Worm (Caenorhabditis elegans) whole organism, young adult: ENCODE data around the gene K10C9.7.

Experiments used
- B0261.1 ChIP-seq: sonication (generic microtip); optimal IDR thresholded peaks from 2 replicates; lab custom pipeline; 2016; ENCODE audit warnings: mild to moderate bottlenecking, missing genetic modification characterization, moderate library complexity, missing compliant biosample characterization
- B0336.3 ChIP-seq: fragments of 200-800 bp; sonication (Bioruptor generic); IDR thresholded peaks from 2 replicates; pipeline ENCODE4 v1.3.6; 2022; ENCODE audit warnings: missing genetic modification characterization, missing compliant biosample characterization
- D2030.7 ChIP-seq: fragments of 200-800 bp; sonication (Bioruptor generic); IDR thresholded peaks from 2 replicates; pipeline ENCODE4 v1.3.6; 2022; ENCODE audit warnings: missing genetic modification reagents, missing genetic modification characterization, missing compliant biosample characterization
- F10E7.11 ChIP-seq: sonication (generic microtip); optimal IDR thresholded peaks from 2 replicates; lab custom pipeline; 2017; ENCODE audit warnings: mild to moderate bottlenecking, missing genetic modification characterization, moderate library complexity, missing compliant biosample characterization
- F52B5.7 ChIP-seq: sonication (generic microtip); optimal IDR thresholded peaks from 2 replicates; lab custom pipeline; 2016; ENCODE audit warnings: mild to moderate bottlenecking, missing genetic modification characterization, missing compliant biosample characterization
- K11D2.4 ChIP-seq: fragments of 200-800 bp; sonication (Bioruptor generic); IDR thresholded peaks from 2 replicates; pipeline ENCODE4 v1.3.6; 2022; ENCODE audit warnings: missing genetic modification reagents, missing genetic modification characterization, missing compliant biosample characterization
- K12H6.12 ChIP-seq: fragments of 200-800 bp; sonication (Bioruptor generic); optimal IDR thresholded peaks from 2 replicates; lab custom pipeline; 2018; ENCODE audit warnings: mild to moderate bottlenecking, missing genetic modification characterization, missing compliant biosample characterization
- Y53F4B.3 ChIP-seq: fragments of 200-800 bp; sonication (Bioruptor generic); IDR thresholded peaks from 2 replicates; pipeline ENCODE4 v1.3.6; 2022; ENCODE audit warnings: missing genetic modification reagents, missing genetic modification characterization, missing compliant biosample characterization
- Y53G8AR.9 ChIP-seq: fragments of 200-800 bp; sonication (Bioruptor generic); conservative IDR thresholded peaks from 2 replicates; pipeline ENCODE4 v1.3.6; 2022; ENCODE audit warnings: missing genetic modification reagents, missing genetic modification characterization, missing compliant biosample characterization
- attf-5 ChIP-seq: fragments of 200-800 bp; sonication (Bioruptor generic); optimal IDR thresholded peaks from 2 replicates; lab custom pipeline; 2018; ENCODE audit warnings: mild to moderate bottlenecking, missing genetic modification characterization, missing compliant biosample characterization
- attf-6 ChIP-seq: fragments of 200-800 bp; sonication (Bioruptor generic); IDR thresholded peaks from 2 replicates; pipeline ENCODE4 v1.3.6; 2022; ENCODE audit warnings: missing genetic modification reagents, missing genetic modification characterization, missing compliant biosample characterization
- ccch-3 ChIP-seq: fragments of 200-800 bp; sonication (Bioruptor generic); optimal IDR thresholded peaks from 2 replicates; lab custom pipeline; 2018; ENCODE audit warnings: mild to moderate bottlenecking, missing genetic modification characterization, missing compliant biosample characterization
- cebp-2 ChIP-seq: fragments of 200-800 bp; sonication (Bioruptor generic); IDR thresholded peaks from 2 replicates; pipeline ENCODE4 v1.3.6; 2022; ENCODE audit warnings: missing genetic modification characterization, missing compliant biosample characterization
- ceh-100 ChIP-seq: fragments of 200-800 bp; sonication (Bioruptor generic); IDR thresholded peaks from 2 replicates; pipeline ENCODE4 v1.3.6; 2022; ENCODE audit warnings: missing genetic modification reagents, missing genetic modification characterization, missing compliant biosample characterization
- ceh-27 ChIP-seq: fragments of 200-800 bp; sonication (Bioruptor generic); optimal IDR thresholded peaks from 2 replicates; lab custom pipeline; 2018; ENCODE audit warnings: mild to moderate bottlenecking, missing genetic modification characterization, moderate library complexity, missing compliant biosample characterization
- chd-7 ChIP-seq: sonication (generic microtip); optimal IDR thresholded peaks from 2 replicates; lab custom pipeline; 2016; ENCODE audit warnings: mild to moderate bottlenecking, missing genetic modification characterization, moderate library complexity, missing compliant biosample characterization
- efl-1 ChIP-seq: fragments of 150-350 bp; optimal IDR thresholded peaks from 2 replicates; lab custom pipeline; 2014; ENCODE audit warnings: missing biosample characterization, missing genetic modification reagents, missing genetic modification characterization
- egl-18 ChIP-seq: fragments of 200-800 bp; sonication (Bioruptor generic); IDR thresholded peaks from 2 replicates; pipeline ENCODE4 v1.3.6; 2022; ENCODE audit warnings: missing genetic modification reagents, missing genetic modification characterization, missing compliant biosample characterization
- ets-4 ChIP-seq: fragments of 200-800 bp; sonication (Bioruptor generic); optimal IDR thresholded peaks from 2 replicates; lab custom pipeline; 2018; ENCODE audit warnings: mild to moderate bottlenecking, missing genetic modification characterization, missing compliant biosample characterization
- gei-17 ChIP-seq: fragments of 200-800 bp; sonication (Bioruptor generic); optimal IDR thresholded peaks from 2 replicates; lab custom pipeline; 2018; ENCODE audit warnings: mild to moderate bottlenecking, missing genetic modification characterization, missing compliant biosample characterization
- hmg-1.2 ChIP-seq: fragments of 200-800 bp; sonication (Bioruptor generic); IDR thresholded peaks from 2 replicates; pipeline ENCODE4 v1.3.6; 2022; ENCODE audit warnings: missing genetic modification reagents, missing genetic modification characterization, missing compliant biosample characterization
- hmg-20 ChIP-seq: fragments of 200-800 bp; sonication (Bioruptor generic); IDR thresholded peaks from 2 replicates; pipeline ENCODE4 v1.3.6; 2022; ENCODE audit warnings: missing genetic modification reagents, missing genetic modification characterization, missing compliant biosample characterization
- hrde-1 ChIP-seq: sonication (generic microtip); optimal IDR thresholded peaks from 2 replicates; lab custom pipeline; 2016; ENCODE audit warnings: missing genetic modification characterization, mild to moderate bottlenecking, missing compliant biosample characterization, moderate library complexity, missing genotype, missing genetic modification reagents, borderline replicate concordance
- let-607 ChIP-seq, 2 experiments: fragments of 200-800 bp in 1 of 2; sonication (Bioruptor generic) in 1 of 2; sonication (generic microtip) in 1 of 2; optimal IDR thresholded peaks; 2 replicates each; lab custom pipeline; 2016 to 2018; ENCODE audit warnings: mild to moderate bottlenecking in 2 of 2, missing compliant biosample characterization in 2 of 2, missing genetic modification characterization in 2 of 2, moderate library complexity in 2 of 2, missing genotype in 1 of 2
- lin-35 ChIP-seq, 3 experiments: fragments of 150-350 bp in 2 of 3; sonication (generic microtip) in 1 of 3; optimal IDR thresholded peaks; 2 replicates each; lab custom pipeline; 2014 to 2018; ENCODE audit warnings: missing biosample characterization in 3 of 3, missing genetic modification characterization in 3 of 3, missing genetic modification reagents in 3 of 3
- lin-40 ChIP-seq: sonication (generic microtip); optimal IDR thresholded peaks from 2 replicates; lab custom pipeline; 2016; ENCODE audit warnings: missing genetic modification characterization, mild to moderate bottlenecking, missing compliant biosample characterization, missing genotype, missing genetic modification reagents
- lin-54 ChIP-seq: fragments of 200-800 bp; sonication (Bioruptor generic); optimal IDR thresholded peaks from 2 replicates; lab custom pipeline; 2018; ENCODE audit warnings: mild to moderate bottlenecking, missing genetic modification characterization, missing compliant biosample characterization
- lsl-1 ChIP-seq: fragments of 200-800 bp; sonication (Bioruptor generic); optimal IDR thresholded peaks from 2 replicates; lab custom pipeline; 2018; ENCODE audit warnings: mild to moderate bottlenecking, missing genetic modification characterization, moderate library complexity, missing compliant biosample characterization
- mcd-1 ChIP-seq: fragments of 200-800 bp; sonication (Bioruptor generic); IDR thresholded peaks from 2 replicates; pipeline ENCODE4 v1.3.6; 2022; ENCODE audit warnings: missing genetic modification reagents, missing genetic modification characterization, missing compliant biosample characterization
- mes-4 ChIP-seq: sonication (generic microtip); optimal IDR thresholded peaks from 2 replicates; lab custom pipeline; 2016; ENCODE audit warnings: missing genotype, missing genetic modification characterization, missing compliant biosample characterization
- nfya-2 ChIP-seq: fragments of 200-800 bp; sonication (Bioruptor generic); IDR thresholded peaks from 2 replicates; pipeline ENCODE4 v1.3.6; 2022; ENCODE audit warnings: missing genetic modification reagents, missing genetic modification characterization, missing compliant biosample characterization
- nhr-120 ChIP-seq: fragments of 200-800 bp; sonication (Bioruptor generic); IDR thresholded peaks from 2 replicates; pipeline ENCODE4 v1.3.6; 2022; ENCODE audit warnings: missing genetic modification characterization, missing compliant biosample characterization
- pbrm-1 ChIP-seq: fragments of 200-800 bp; sonication (Bioruptor generic); IDR thresholded peaks from 2 replicates; pipeline ENCODE4 v1.3.6; 2022; ENCODE audit warnings: missing genetic modification reagents, missing genetic modification characterization, missing compliant biosample characterization
- repo-1 ChIP-seq: sonication (generic microtip); optimal IDR thresholded peaks from 2 replicates; lab custom pipeline; 2017; ENCODE audit warnings: mild to moderate bottlenecking, missing genetic modification characterization, missing compliant biosample characterization
- sdz-38 ChIP-seq: sonication (generic microtip); optimal IDR thresholded peaks from 2 replicates; lab custom pipeline; 2016; ENCODE audit warnings: missing genotype, missing genetic modification characterization, missing compliant biosample characterization
- sea-2 ChIP-seq: fragments of 200-800 bp; sonication (Bioruptor generic); IDR thresholded peaks from 2 replicates; pipeline ENCODE4 v1.3.6; 2022; ENCODE audit warnings: missing genetic modification characterization, missing compliant biosample characterization
- snpc-1.1 ChIP-seq: sonication (generic microtip); optimal IDR thresholded peaks from 2 replicates; lab custom pipeline; 2017; ENCODE audit warnings: missing genetic modification characterization, mild to moderate bottlenecking, missing compliant biosample characterization, antibody characterized with exemption, moderate library complexity, missing genotype, missing genetic modification reagents; ENCODE audit not compliant: insufficient read depth
- snpc-4 ChIP-seq, 5 experiments: fragments of 150-350 bp in 1 of 5; sonication (generic microtip) in 4 of 5; optimal IDR thresholded peaks; 2 replicates each; lab custom pipeline; 2014 to 2018; ENCODE audit warnings: missing genetic modification characterization in 5 of 5, missing biosample characterization in 3 of 5, antibody characterized with exemption in 2 of 5, mild to moderate bottlenecking in 2 of 5, missing compliant biosample characterization in 2 of 5, missing genotype in 2 of 5, moderate library complexity in 2 of 5, missing genetic modification reagents in 1 of 5
- somi-1 ChIP-seq: fragments of 200-800 bp; sonication (Bioruptor generic); optimal IDR thresholded peaks from 2 replicates; lab custom pipeline; 2018; ENCODE audit warnings: mild to moderate bottlenecking, missing genetic modification characterization, missing compliant biosample characterization
- tbx-9 ChIP-seq: sonication (generic microtip); optimal IDR thresholded peaks from 2 replicates; lab custom pipeline; 2016; ENCODE audit warnings: borderline replicate concordance, missing genetic modification characterization, inconsistent platforms, missing compliant biosample characterization
- tlf-1 ChIP-seq: fragments of 200-800 bp; sonication (Bioruptor generic); optimal IDR thresholded peaks from 2 replicates; lab custom pipeline; 2018; ENCODE audit warnings: mild to moderate bottlenecking, missing genetic modification characterization, missing compliant biosample characterization
- ztf-22 ChIP-seq: fragments of 200-800 bp; sonication (Bioruptor generic); optimal IDR thresholded peaks from 2 replicates; lab custom pipeline; 2018; ENCODE audit warnings: mild to moderate bottlenecking, missing genetic modification characterization, moderate library complexity, missing compliant biosample characterization

The K10C9.7 gene

ce11 chrV:1053385-1053784, 14.0 kb downstream of the K10C9.7 start:
- TF ChIP-seq mes-4 (tag; lab: Kevin White, UChicago) (no peak), nfya-2 (GFP tag; lab: Robert Waterston, UW) (no peak), hrde-1 (tag; lab: Kevin White, UChicago) (no peak), ceh-27 (GFP tag; lab: Kevin White, UChicago) (no peak), B0261.1 (tag; lab: Kevin White, UChicago) (no peak), B0336.3 (no peak), D2030.7 (GFP tag; lab: Robert Waterston, UW) (no peak), sea-2 (GFP tag; lab: Robert Waterston, UW) (no peak), cebp-2 (GFP tag; lab: Robert Waterston, UW) (no peak), ztf-22 (GFP tag; lab: Kevin White, UChicago) (no peak), K11D2.4 (no peak), hmg-1.2 (GFP tag; lab: Robert Waterston, UW) (no peak), efl-1 (GFP tag; lab: Kevin White, UChicago) (no peak), ccch-3 (no peak)

ce11 chrV:1052559-1053064, 14.8 kb downstream of the K10C9.7 start, which contains the start of gene K10C9.4:
Gene K10C9.4, minus strand, starts transcription at chrV:1053014.
- no peak for TF ChIP-seq attf-6 (GFP tag; lab: Robert Waterston, UW)
- TF ChIP-seq ets-4 (GFP tag; lab: Kevin White, UChicago): no peak
- TF ChIP-seq tbx-9 (tag; lab: Kevin White, UChicago): no peak
- TF ChIP-seq mcd-1: no peak
- no peak for TF ChIP-seq hmg-1.2 (GFP tag; lab: Robert Waterston, UW)

ce11 chrV:1051651-1052050, 15.7 kb downstream of the K10C9.7 start:
- no peak for TF ChIP-seq lsl-1 (GFP tag; lab: Kevin White, UChicago)
- no peak for TF ChIP-seq mcd-1
- no peak for TF ChIP-seq lin-35 (GFP tag; optimal IDR thresholded peaks at IDR 0.05; lab: Kevin White, UChicago)
- TF ChIP-seq tlf-1 (GFP tag; lab: Kevin White, UChicago): no peak
- no peak for TF ChIP-seq hmg-20 (GFP tag; lab: Robert Waterston, UW)
- TF ChIP-seq hmg-1.2 (GFP tag; lab: Robert Waterston, UW): peak; percentile 53
- no peak for TF ChIP-seq chd-7
- TF ChIP-seq gei-17 (GFP tag; lab: Kevin White, UChicago): no peak
- TF ChIP-seq nhr-120 (GFP tag; lab: Robert Waterston, UW): no peak
- TF ChIP-seq Y53G8AR.9 (GFP tag; lab: Robert Waterston, UW): no peak
- peak; percentile 63 for TF ChIP-seq snpc-1.1
- TF ChIP-seq lin-40 (tag; lab: Kevin White, UChicago): no peak
- TF ChIP-seq snpc-4 (GFP tag; optimal IDR thresholded peaks at IDR 0.05; lab: Kevin White, UChicago): peak; percentile 33
- TF ChIP-seq snpc-4 (tag; optimal IDR thresholded peaks at IDR 0.05; lab: Kevin White, UChicago): peak in 2 of 4 experiments; percentile 81 to 85

- TF ChIP-seq efl-1 (GFP tag; lab: Kevin White, UChicago): peak; percentile 86
- TF ChIP-seq sea-2 (GFP tag; lab: Robert Waterston, UW): no peak
- TF ChIP-seq pbrm-1: no peak
- no peak for TF ChIP-seq ztf-22 (GFP tag; lab: Kevin White, UChicago)
- TF ChIP-seq let-607 (tag; optimal IDR thresholded peaks at IDR 0.05; lab: Kevin White, UChicago): no peak
- TF ChIP-seq attf-6 (GFP tag; lab: Robert Waterston, UW): no peak
- TF ChIP-seq F10E7.11 (tag; lab: Kevin White, UChicago): no peak
- TF ChIP-seq K12H6.12 (tag; lab: Kevin White, UChicago): no peak
- no peak for TF ChIP-seq egl-18
- TF ChIP-seq lin-54 (GFP tag; lab: Kevin White, UChicago): no peak
- no peak for TF ChIP-seq F52B5.7
- no peak for TF ChIP-seq ceh-27 (GFP tag; lab: Kevin White, UChicago)
- TF ChIP-seq repo-1 (tag; lab: Kevin White, UChicago): no peak
- no peak for TF ChIP-seq Y53F4B.3 (GFP tag; lab: Robert Waterston, UW)
- no peak for TF ChIP-seq mes-4 (tag; lab: Kevin White, UChicago)
- TF ChIP-seq somi-1 (GFP tag; lab: Kevin White, UChicago): no peak
- TF ChIP-seq ceh-100 (GFP tag; lab: Robert Waterston, UW): 0 out of 2 replicates have a peak, but pooled peaks have one; percentile 20
- no peak for TF ChIP-seq hmg-20 (GFP tag; lab: Robert Waterston, UW)
- TF ChIP-seq attf-5: no peak
- no peak for TF ChIP-seq sdz-38
These were observed 18.0 kb downstream of the K10C9.7 start for ce11 chrV:1049334-1049733.
